Worm (Caenorhabditis elegans) whole organism, young adult: ENCODE measurements around the gene del-8.
A peak's percentile ranks its signal among the peaks of the same experiment; 100 is the strongest.

Experiments used
- B0035.1 ChIP-seq: sonication (generic microtip); optimal IDR thresholded peaks from 2 replicates; lab custom pipeline; 2016; ENCODE audit warnings: missing genetic modification characterization, mild to moderate bottlenecking, missing compliant biosample characterization, missing genotype, missing genetic modification reagents
- B0261.1 ChIP-seq: sonication (generic microtip); optimal IDR thresholded peaks from 2 replicates; lab custom pipeline; 2016; ENCODE audit warnings: mild to moderate bottlenecking, missing genetic modification characterization, moderate library complexity, missing compliant biosample characterization
- B0336.3 ChIP-seq: fragments of 200-800 bp; sonication (Bioruptor generic); IDR thresholded peaks from 2 replicates; pipeline ENCODE4 v1.3.6; 2022; ENCODE audit warnings: missing genetic modification characterization, missing compliant biosample characterization
- F10E7.11 ChIP-seq: sonication (generic microtip); optimal IDR thresholded peaks from 2 replicates; lab custom pipeline; 2017; ENCODE audit warnings: mild to moderate bottlenecking, missing genetic modification characterization, moderate library complexity, missing compliant biosample characterization
- F52B5.7 ChIP-seq: sonication (generic microtip); optimal IDR thresholded peaks from 2 replicates; lab custom pipeline; 2016; ENCODE audit warnings: mild to moderate bottlenecking, missing genetic modification characterization, missing compliant biosample characterization
- K11D2.4 ChIP-seq: fragments of 200-800 bp; sonication (Bioruptor generic); IDR thresholded peaks from 2 replicates; pipeline ENCODE4 v1.3.6; 2022; ENCODE audit warnings: missing genetic modification reagents, missing genetic modification characterization, missing compliant biosample characterization
- K12H6.12 ChIP-seq: fragments of 200-800 bp; sonication (Bioruptor generic); optimal IDR thresholded peaks from 2 replicates; lab custom pipeline; 2018; ENCODE audit warnings: mild to moderate bottlenecking, missing genetic modification characterization, missing compliant biosample characterization
- Y53G8AR.9 ChIP-seq: fragments of 200-800 bp; sonication (Bioruptor generic); conservative IDR thresholded peaks from 2 replicates; pipeline ENCODE4 v1.3.6; 2022; ENCODE audit warnings: missing genetic modification reagents, missing genetic modification characterization, missing compliant biosample characterization
- Y67H2A.10 ChIP-seq: fragments of 200-800 bp; sonication (Bioruptor generic); conservative IDR thresholded peaks from 2 replicates; pipeline ENCODE4 v1.3.6; 2022; ENCODE audit warnings: missing genetic modification reagents, missing genetic modification characterization, missing compliant biosample characterization
- bed-2 ChIP-seq: fragments of 200-800 bp; sonication (Bioruptor generic); IDR thresholded peaks from 2 replicates; pipeline ENCODE4 v1.3.6; 2022; ENCODE audit warnings: missing genetic modification reagents, missing genetic modification characterization, missing compliant biosample characterization
- ccch-3 ChIP-seq: fragments of 200-800 bp; sonication (Bioruptor generic); optimal IDR thresholded peaks from 2 replicates; lab custom pipeline; 2018; ENCODE audit warnings: mild to moderate bottlenecking, missing genetic modification characterization, missing compliant biosample characterization
- ceh-100 ChIP-seq: fragments of 200-800 bp; sonication (Bioruptor generic); IDR thresholded peaks from 2 replicates; pipeline ENCODE4 v1.3.6; 2022; ENCODE audit warnings: missing genetic modification reagents, missing genetic modification characterization, missing compliant biosample characterization
- chd-7 ChIP-seq: sonication (generic microtip); optimal IDR thresholded peaks from 2 replicates; lab custom pipeline; 2016; ENCODE audit warnings: mild to moderate bottlenecking, missing genetic modification characterization, moderate library complexity, missing compliant biosample characterization
- dox-1 ChIP-seq: fragments of 200-800 bp; sonication (Bioruptor generic); IDR thresholded peaks from 2 replicates; pipeline ENCODE4 v1.3.6; 2022; ENCODE audit warnings: missing genetic modification reagents, missing genetic modification characterization, missing compliant biosample characterization
- dpff-1 ChIP-seq: sonication (generic microtip); optimal IDR thresholded peaks from 2 replicates; lab custom pipeline; 2017; ENCODE audit warnings: mild to moderate bottlenecking, missing genetic modification characterization, missing compliant biosample characterization
- egl-18 ChIP-seq: fragments of 200-800 bp; sonication (Bioruptor generic); IDR thresholded peaks from 2 replicates; pipeline ENCODE4 v1.3.6; 2022; ENCODE audit warnings: missing genetic modification reagents, missing genetic modification characterization, missing compliant biosample characterization
- ekl-4 ChIP-seq: fragments of 200-800 bp; sonication (Bioruptor generic); IDR thresholded peaks from 2 replicates; pipeline ENCODE4 v1.3.6; 2022; ENCODE audit warnings: missing genetic modification reagents, missing genetic modification characterization, missing compliant biosample characterization
- fkh-3 ChIP-seq: sonication (generic microtip); optimal IDR thresholded peaks from 2 replicates; lab custom pipeline; 2016; ENCODE audit warnings: mild to moderate bottlenecking, missing genetic modification characterization, missing compliant biosample characterization
- gei-17 ChIP-seq: fragments of 200-800 bp; sonication (Bioruptor generic); optimal IDR thresholded peaks from 2 replicates; lab custom pipeline; 2018; ENCODE audit warnings: mild to moderate bottlenecking, missing genetic modification characterization, missing compliant biosample characterization
- him-1 ChIP-seq: sonication (generic microtip); optimal IDR thresholded peaks from 2 replicates; lab custom pipeline; 2016; ENCODE audit warnings: missing genotype, missing genetic modification reagents, missing genetic modification characterization, missing compliant biosample characterization
- hsf-1 ChIP-seq: fragments of 200-800 bp; sonication (Bioruptor generic); IDR thresholded peaks from 2 replicates; pipeline ENCODE4 v1.3.6; 2022; ENCODE audit warnings: missing genetic modification reagents, missing genetic modification characterization, missing compliant biosample characterization
- let-607 ChIP-seq, 2 experiments: fragments of 200-800 bp in 1 of 2; sonication (Bioruptor generic) in 1 of 2; sonication (generic microtip) in 1 of 2; optimal IDR thresholded peaks; 2 replicates each; lab custom pipeline; 2016 to 2018; ENCODE audit warnings: mild to moderate bottlenecking in 2 of 2, missing compliant biosample characterization in 2 of 2, missing genetic modification characterization in 2 of 2, moderate library complexity in 2 of 2, missing genotype in 1 of 2
- lin-35 ChIP-seq, 3 experiments: fragments of 150-350 bp in 2 of 3; sonication (generic microtip) in 1 of 3; optimal IDR thresholded peaks; 2 replicates each; lab custom pipeline; 2014 to 2018; ENCODE audit warnings: missing biosample characterization in 3 of 3, missing genetic modification characterization in 3 of 3, missing genetic modification reagents in 3 of 3
- lin-40 ChIP-seq: sonication (generic microtip); optimal IDR thresholded peaks from 2 replicates; lab custom pipeline; 2016; ENCODE audit warnings: missing genetic modification characterization, mild to moderate bottlenecking, missing compliant biosample characterization, missing genotype, missing genetic modification reagents
- lin-54 ChIP-seq: fragments of 200-800 bp; sonication (Bioruptor generic); optimal IDR thresholded peaks from 2 replicates; lab custom pipeline; 2018; ENCODE audit warnings: mild to moderate bottlenecking, missing genetic modification characterization, missing compliant biosample characterization
- lsl-1 ChIP-seq: fragments of 200-800 bp; sonication (Bioruptor generic); optimal IDR thresholded peaks from 2 replicates; lab custom pipeline; 2018; ENCODE audit warnings: mild to moderate bottlenecking, missing genetic modification characterization, moderate library complexity, missing compliant biosample characterization
- madf-3 ChIP-seq: fragments of 200-800 bp; sonication (Bioruptor generic); IDR thresholded peaks from 2 replicates; pipeline ENCODE4 v1.3.6; 2022; ENCODE audit warnings: missing genetic modification reagents, missing genetic modification characterization, missing compliant biosample characterization
- madf-8 ChIP-seq: fragments of 200-800 bp; sonication (Bioruptor generic); conservative IDR thresholded peaks from 2 replicates; pipeline ENCODE4 v1.3.6; 2022; ENCODE audit warnings: missing genetic modification reagents, missing genetic modification characterization, missing compliant biosample characterization
- mcd-1 ChIP-seq: fragments of 200-800 bp; sonication (Bioruptor generic); IDR thresholded peaks from 2 replicates; pipeline ENCODE4 v1.3.6; 2022; ENCODE audit warnings: missing genetic modification reagents, missing genetic modification characterization, missing compliant biosample characterization
- mel-28 ChIP-seq: sonication (generic microtip); optimal IDR thresholded peaks from 2 replicates; lab custom pipeline; 2016; ENCODE audit warnings: borderline replicate concordance, mild to moderate bottlenecking, missing genetic modification characterization, missing compliant biosample characterization
- mxl-1 ChIP-seq: sonication (generic microtip); optimal IDR thresholded peaks from 2 replicates; lab custom pipeline; 2016; ENCODE audit warnings: missing genetic modification characterization, missing compliant biosample characterization
- nfya-1 ChIP-seq: sonication (generic microtip); optimal IDR thresholded peaks from 2 replicates; lab custom pipeline; 2017; ENCODE audit warnings: antibody characterized with exemption, missing compliant biosample characterization, missing genetic modification characterization, borderline replicate concordance; ENCODE audit not compliant: insufficient read depth
- nhr-27 ChIP-seq: fragments of 200-800 bp; sonication (Bioruptor generic); optimal IDR thresholded peaks from 2 replicates; lab custom pipeline; 2018; ENCODE audit warnings: mild to moderate bottlenecking, missing genetic modification characterization, moderate library complexity, missing compliant biosample characterization
- pbrm-1 ChIP-seq: fragments of 200-800 bp; sonication (Bioruptor generic); IDR thresholded peaks from 2 replicates; pipeline ENCODE4 v1.3.6; 2022; ENCODE audit warnings: missing genetic modification reagents, missing genetic modification characterization, missing compliant biosample characterization
- pha-4 ChIP-seq: fragments of 150-350 bp; sonication (generic microtip); optimal IDR thresholded peaks from 2 replicates; lab custom pipeline; 2014; ENCODE audit warnings: missing biosample characterization, missing genetic modification reagents, missing genetic modification characterization
- rcor-1 ChIP-seq: fragments of 200-800 bp; sonication (Bioruptor generic); IDR thresholded peaks from 2 replicates; pipeline ENCODE4 v1.3.6; 2022; ENCODE audit warnings: missing genetic modification reagents, missing genetic modification characterization, missing compliant biosample characterization
- rec-8 ChIP-seq, 2 experiments: sonication (generic microtip); optimal IDR thresholded peaks; 2 replicates each; lab custom pipeline; 2016; ENCODE audit warnings: mild to moderate bottlenecking in 2 of 2, missing genetic modification characterization in 2 of 2, missing genetic modification reagents in 2 of 2, missing genotype in 2 of 2, missing biosample characterization in 1 of 2, missing compliant biosample characterization in 1 of 2, moderate library complexity in 1 of 2
- snpc-1.1 ChIP-seq: sonication (generic microtip); optimal IDR thresholded peaks from 2 replicates; lab custom pipeline; 2017; ENCODE audit warnings: missing genetic modification characterization, mild to moderate bottlenecking, missing compliant biosample characterization, antibody characterized with exemption, moderate library complexity, missing genotype, missing genetic modification reagents; ENCODE audit not compliant: insufficient read depth
- snpc-3.4 ChIP-seq: sonication (generic microtip); optimal IDR thresholded peaks from 2 replicates; lab custom pipeline; 2017; ENCODE audit warnings: missing genetic modification characterization, mild to moderate bottlenecking, missing compliant biosample characterization, antibody characterized with exemption, moderate library complexity, missing genotype, missing genetic modification reagents
- sptf-2 ChIP-seq: fragments of 200-800 bp; sonication (Bioruptor generic); optimal IDR thresholded peaks from 2 replicates; lab custom pipeline; 2018; ENCODE audit warnings: mild to moderate bottlenecking, missing genetic modification characterization, missing compliant biosample characterization
- tbp1 ChIP-seq: fragments of 200-800 bp; sonication (Bioruptor generic); optimal IDR thresholded peaks from 2 replicates; lab custom pipeline; 2018; ENCODE audit warnings: mild to moderate bottlenecking, missing genetic modification characterization, missing compliant biosample characterization
- tlf-1 ChIP-seq: fragments of 200-800 bp; sonication (Bioruptor generic); optimal IDR thresholded peaks from 2 replicates; lab custom pipeline; 2018; ENCODE audit warnings: mild to moderate bottlenecking, missing genetic modification characterization, missing compliant biosample characterization
- unc-130 ChIP-seq: sonication (generic microtip); optimal IDR thresholded peaks from 2 replicates; lab custom pipeline; 2016; ENCODE audit warnings: missing genetic modification reagents, missing genetic modification characterization, missing compliant biosample characterization
- unc-62 ChIP-seq: fragments of 150-350 bp; optimal IDR thresholded peaks from 2 replicates; lab custom pipeline; 2014; ENCODE audit warnings: missing biosample characterization, missing genetic modification reagents, missing genetic modification characterization
- zfh-2 ChIP-seq: fragments of 200-800 bp; sonication (Bioruptor generic); conservative IDR thresholded peaks from 2 replicates; pipeline ENCODE4 v1.3.6; 2022; ENCODE audit warnings: missing genetic modification reagents, missing genetic modification characterization, missing compliant biosample characterization
- ztf-18 ChIP-seq: sonication (generic microtip); optimal IDR thresholded peaks from 2 replicates; lab custom pipeline; 2016; ENCODE audit warnings: missing genotype, mild to moderate bottlenecking, missing genetic modification characterization, missing compliant biosample characterization
- ztf-26 ChIP-seq: sonication (generic microtip); optimal IDR thresholded peaks from 2 replicates; lab custom pipeline; 2017; ENCODE audit warnings: missing genetic modification characterization, missing compliant biosample characterization
- ztf-28 ChIP-seq: fragments of 200-800 bp; sonication (Bioruptor generic); IDR thresholded peaks from 2 replicates; pipeline ENCODE4 v1.3.6; 2022; ENCODE audit warnings: missing genetic modification reagents, missing genetic modification characterization, missing compliant biosample characterization
- ztf-6 ChIP-seq: fragments of 200-800 bp; sonication (Bioruptor generic); IDR thresholded peaks from 2 replicates; pipeline ENCODE4 v1.3.6; 2022; ENCODE audit warnings: missing genetic modification reagents, missing genetic modification characterization, missing compliant biosample characterization

Gene del-8

ce11 chrX:9540464-9540863 lies 48.8 kb upstream of the del-8 start (continued):
- TF ChIP-seq let-607 (tag; optimal IDR thresholded peaks at IDR 0.05; lab: Kevin White, UChicago), result peak; percentile 73 to 77
- no peak for TF ChIP-seq rcor-1 (GFP tag; lab: Robert Waterston, UW)
- TF ChIP-seq K11D2.4 (GFP tag; lab: Robert Waterston, UW), result no peak
- peak; percentile 52 for TF ChIP-seq pha-4
- no peak for TF ChIP-seq mcd-1
- no peak for TF ChIP-seq chd-7
- no peak for TF ChIP-seq bed-2 (GFP tag; lab: Robert Waterston, UW)
- TF ChIP-seq ztf-18 (tag; lab: Kevin White, UChicago), result no peak
- TF ChIP-seq zfh-2 (GFP tag; lab: Robert Waterston, UW), result no peak
- TF ChIP-seq ztf-6 (GFP tag; lab: Robert Waterston, UW), result no peak
- peak; percentile 39 for TF ChIP-seq tbp1 (GFP tag; lab: Kevin White, UChicago)
- peak; percentile 23 for TF ChIP-seq unc-62 (GFP tag; lab: Kevin White, UChicago)
- no peak for TF ChIP-seq nfya-1 (tag; lab: Kevin White, UChicago)
- TF ChIP-seq dox-1 (GFP tag; lab: Robert Waterston, UW), result peak; percentile 66
- TF ChIP-seq madf-3 (GFP tag; lab: Robert Waterston, UW), result no peak
- TF ChIP-seq snpc-3.4 (tag; lab: Kevin White, UChicago), result no peak
- TF ChIP-seq egl-18 (GFP tag; lab: Robert Waterston, UW), result no peak
- no peak for TF ChIP-seq lin-40 (tag; lab: Kevin White, UChicago)
- no peak for TF ChIP-seq unc-130 (GFP tag; lab: Kevin White, UChicago)
- TF ChIP-seq mel-28, result no peak
- TF ChIP-seq B0336.3, result peak; percentile 33; the same call in 1 of the 2 replicates
- TF ChIP-seq B0035.1 (tag; lab: Kevin White, UChicago), result no peak
- no peak for TF ChIP-seq K12H6.12 (tag; lab: Kevin White, UChicago)
- TF ChIP-seq hsf-1 (GFP tag; lab: Robert Waterston, UW), result no peak
- TF ChIP-seq ceh-100, result no peak
- no peak for TF ChIP-seq sptf-2 (GFP tag; lab: Kevin White, UChicago)
- TF ChIP-seq nhr-27 (tag; lab: Kevin White, UChicago), result no peak
- no peak for TF ChIP-seq ccch-3 (GFP tag; lab: Kevin White, UChicago)
- no peak for TF ChIP-seq ekl-4 (GFP tag; lab: Robert Waterston, UW)
- TF ChIP-seq lin-35 (GFP tag; optimal IDR thresholded peaks at IDR 0.05; lab: Kevin White, UChicago), result no peak
- TF ChIP-seq Y67H2A.10 (GFP tag; lab: Robert Waterston, UW), result no peak
- no peak for TF ChIP-seq rec-8 (tag; optimal IDR thresholded peaks at IDR 0.05; lab: Kevin White, UChicago)
- no peak for TF ChIP-seq him-1 (tag; lab: Kevin White, UChicago)
- no peak for TF ChIP-seq tlf-1
- no peak for TF ChIP-seq ztf-28 (GFP tag; lab: Robert Waterston, UW)
- no peak for TF ChIP-seq snpc-1.1
- no peak for TF ChIP-seq F10E7.11 (tag; lab: Kevin White, UChicago)
- no peak for TF ChIP-seq gei-17 (GFP tag; lab: Kevin White, UChicago)
- TF ChIP-seq ztf-26, result no peak
- TF ChIP-seq lin-54, result no peak
- TF ChIP-seq pbrm-1 (GFP tag; lab: Robert Waterston, UW), result no peak
- TF ChIP-seq Y53G8AR.9 (GFP tag; lab: Robert Waterston, UW), result no peak
- no peak for TF ChIP-seq lsl-1 (GFP tag; lab: Kevin White, UChicago)
- no peak for TF ChIP-seq dpff-1 (tag; lab: Kevin White, UChicago)
- TF ChIP-seq fkh-3, result no peak
- TF ChIP-seq mxl-1, result no peak
- no peak for TF ChIP-seq madf-8 (GFP tag; lab: Robert Waterston, UW)
- TF ChIP-seq F52B5.7 (tag; lab: Kevin White, UChicago), result no peak
- TF ChIP-seq B0261.1 (tag; lab: Kevin White, UChicago), result no peak
